Worm (Caenorhabditis elegans) whole organism, young adult: ENCODE data around the gene Y55F3BL.6.
A peak's percentile ranks its signal among the peaks of the same experiment; 100 is the strongest.

Source experiments
- D2030.7 ChIP-seq: fragments of 200-800 bp; sonication (Bioruptor generic); IDR thresholded peaks from 2 replicates; pipeline ENCODE4 v1.3.6; 2022; ENCODE audit warnings: missing genetic modification reagents, missing genetic modification characterization, missing compliant biosample characterization
- F33H1.4 ChIP-seq: fragments of 200-800 bp; sonication (Bioruptor generic); IDR thresholded peaks from 2 replicates; pipeline ENCODE4 v1.3.6; 2022; ENCODE audit warnings: missing genetic modification reagents, missing genetic modification characterization, missing compliant biosample characterization
- F39B2.1 ChIP-seq: fragments of 200-800 bp; sonication (Bioruptor generic); IDR thresholded peaks from 2 replicates; pipeline ENCODE4 v1.3.6; 2022; ENCODE audit warnings: missing genetic modification reagents, missing genetic modification characterization, missing compliant biosample characterization
- F57A8.1 ChIP-seq: fragments of 200-800 bp; sonication (Bioruptor generic); optimal IDR thresholded peaks from 2 replicates; lab custom pipeline; 2018; ENCODE audit warnings: mild to moderate bottlenecking, missing genetic modification characterization, moderate library complexity, missing compliant biosample characterization
- F57C9.4 ChIP-seq: sonication (generic microtip); optimal IDR thresholded peaks from 2 replicates; lab custom pipeline; 2017; ENCODE audit warnings: mild to moderate bottlenecking, missing genetic modification characterization, missing compliant biosample characterization
- K11D2.4 ChIP-seq: fragments of 200-800 bp; sonication (Bioruptor generic); IDR thresholded peaks from 2 replicates; pipeline ENCODE4 v1.3.6; 2022; ENCODE audit warnings: missing genetic modification reagents, missing genetic modification characterization, missing compliant biosample characterization
- T07F8.4 ChIP-seq: sonication (generic microtip); optimal IDR thresholded peaks from 2 replicates; lab custom pipeline; 2016; ENCODE audit warnings: mild to moderate bottlenecking, missing genetic modification characterization, moderate library complexity, missing compliant biosample characterization
- atf-7 ChIP-seq: sonication (generic microtip); optimal IDR thresholded peaks from 2 replicates; lab custom pipeline; 2017; ENCODE audit warnings: mild to moderate bottlenecking, missing genetic modification characterization, missing compliant biosample characterization
- ceh-58 ChIP-seq: fragments of 200-800 bp; sonication (Bioruptor generic); IDR thresholded peaks from 2 replicates; pipeline ENCODE4 v1.3.6; 2022; ENCODE audit warnings: missing genetic modification characterization, missing compliant biosample characterization
- die-1 ChIP-seq: sonication (generic microtip); optimal IDR thresholded peaks from 2 replicates; lab custom pipeline; 2016; ENCODE audit warnings: missing genotype, mild to moderate bottlenecking, missing genetic modification characterization, missing compliant biosample characterization
- dox-1 ChIP-seq: fragments of 200-800 bp; sonication (Bioruptor generic); IDR thresholded peaks from 2 replicates; pipeline ENCODE4 v1.3.6; 2022; ENCODE audit warnings: missing genetic modification reagents, missing genetic modification characterization, missing compliant biosample characterization
- dpff-1 ChIP-seq: sonication (generic microtip); optimal IDR thresholded peaks from 2 replicates; lab custom pipeline; 2017; ENCODE audit warnings: mild to moderate bottlenecking, missing genetic modification characterization, missing compliant biosample characterization
- dpl-1 ChIP-seq: fragments of 150-350 bp; optimal IDR thresholded peaks from 2 replicates; lab custom pipeline; 2014; ENCODE audit warnings: missing biosample characterization, missing genetic modification reagents, missing genetic modification characterization
- egl-44 ChIP-seq: fragments of 200-800 bp; sonication (Bioruptor generic); IDR thresholded peaks from 2 replicates; pipeline ENCODE4 v1.3.6; 2022; ENCODE audit warnings: missing genetic modification reagents, missing genetic modification characterization, missing compliant biosample characterization
- fkh-3 ChIP-seq: sonication (generic microtip); optimal IDR thresholded peaks from 2 replicates; lab custom pipeline; 2016; ENCODE audit warnings: mild to moderate bottlenecking, missing genetic modification characterization, missing compliant biosample characterization
- hmg-1.2 ChIP-seq: fragments of 200-800 bp; sonication (Bioruptor generic); IDR thresholded peaks from 2 replicates; pipeline ENCODE4 v1.3.6; 2022; ENCODE audit warnings: missing genetic modification reagents, missing genetic modification characterization, missing compliant biosample characterization
- let-607 ChIP-seq, 2 experiments: fragments of 200-800 bp in 1 of 2; sonication (Bioruptor generic) in 1 of 2; sonication (generic microtip) in 1 of 2; optimal IDR thresholded peaks; 2 replicates each; lab custom pipeline; 2016 to 2018; ENCODE audit warnings: mild to moderate bottlenecking in 2 of 2, missing compliant biosample characterization in 2 of 2, missing genetic modification characterization in 2 of 2, moderate library complexity in 2 of 2, missing genotype in 1 of 2
- lin-26 ChIP-seq: fragments of 200-800 bp; sonication (Bioruptor generic); IDR thresholded peaks from 2 replicates; pipeline ENCODE4 v1.3.6; 2022; ENCODE audit warnings: missing genetic modification reagents, missing genetic modification characterization, missing compliant biosample characterization
- madf-10 ChIP-seq: sonication (generic microtip); optimal IDR thresholded peaks from 2 replicates; lab custom pipeline; 2016; ENCODE audit warnings: mild to moderate bottlenecking, missing genetic modification characterization, missing compliant biosample characterization
- madf-6 ChIP-seq: fragments of 200-800 bp; sonication (Bioruptor generic); IDR thresholded peaks from 2 replicates; pipeline ENCODE4 v1.3.6; 2022; ENCODE audit warnings: missing genetic modification reagents, missing genetic modification characterization, missing compliant biosample characterization
- mcd-1 ChIP-seq: fragments of 200-800 bp; sonication (Bioruptor generic); IDR thresholded peaks from 2 replicates; pipeline ENCODE4 v1.3.6; 2022; ENCODE audit warnings: missing genetic modification reagents, missing genetic modification characterization, missing compliant biosample characterization
- mes-4 ChIP-seq: sonication (generic microtip); optimal IDR thresholded peaks from 2 replicates; lab custom pipeline; 2016; ENCODE audit warnings: missing genotype, missing genetic modification characterization, missing compliant biosample characterization
- mxl-1 ChIP-seq: sonication (generic microtip); optimal IDR thresholded peaks from 2 replicates; lab custom pipeline; 2016; ENCODE audit warnings: missing genetic modification characterization, missing compliant biosample characterization
- nfya-1 ChIP-seq: sonication (generic microtip); optimal IDR thresholded peaks from 2 replicates; lab custom pipeline; 2017; ENCODE audit warnings: antibody characterized with exemption, missing compliant biosample characterization, missing genetic modification characterization, borderline replicate concordance; ENCODE audit not compliant: insufficient read depth
- nfya-2 ChIP-seq: fragments of 200-800 bp; sonication (Bioruptor generic); IDR thresholded peaks from 2 replicates; pipeline ENCODE4 v1.3.6; 2022; ENCODE audit warnings: missing genetic modification reagents, missing genetic modification characterization, missing compliant biosample characterization
- nfyb-1 ChIP-seq: fragments of 200-800 bp; sonication (Bioruptor generic); IDR thresholded peaks from 2 replicates; pipeline ENCODE4 v1.3.6; 2022; ENCODE audit warnings: missing genetic modification reagents, missing genetic modification characterization, missing compliant biosample characterization
- nhr-27 ChIP-seq: fragments of 200-800 bp; sonication (Bioruptor generic); optimal IDR thresholded peaks from 2 replicates; lab custom pipeline; 2018; ENCODE audit warnings: mild to moderate bottlenecking, missing genetic modification characterization, moderate library complexity, missing compliant biosample characterization
- nhr-80 ChIP-seq: sonication (generic microtip); optimal IDR thresholded peaks from 2 replicates; lab custom pipeline; 2016; ENCODE audit warnings: missing genetic modification characterization, missing compliant biosample characterization
- nhr-90 ChIP-seq: sonication (generic microtip); optimal IDR thresholded peaks from 2 replicates; lab custom pipeline; 2016; ENCODE audit warnings: missing genotype, mild to moderate bottlenecking, missing genetic modification characterization, missing compliant biosample characterization
- repo-1 ChIP-seq: sonication (generic microtip); optimal IDR thresholded peaks from 2 replicates; lab custom pipeline; 2017; ENCODE audit warnings: mild to moderate bottlenecking, missing genetic modification characterization, missing compliant biosample characterization
- rpc-1 ChIP-seq, 2 experiments: fragments of 150-350 bp in 1 of 2; sonication (generic microtip) in 1 of 2; optimal IDR thresholded peaks; 2 replicates each; lab custom pipeline; 2014 to 2018; ENCODE audit warnings: missing biosample characterization in 1 of 2, missing genetic modification characterization in 1 of 2, missing genetic modification reagents in 1 of 2, missing genotype in 1 of 2
- snpc-4 ChIP-seq, 5 experiments: fragments of 150-350 bp in 1 of 5; sonication (generic microtip) in 4 of 5; optimal IDR thresholded peaks; 2 replicates each; lab custom pipeline; 2014 to 2018; ENCODE audit warnings: missing genetic modification characterization in 5 of 5, missing biosample characterization in 3 of 5, antibody characterized with exemption in 2 of 5, mild to moderate bottlenecking in 2 of 5, missing compliant biosample characterization in 2 of 5, missing genotype in 2 of 5, moderate library complexity in 2 of 5, missing genetic modification reagents in 1 of 5
- ztf-25 ChIP-seq: fragments of 200-800 bp; sonication (Bioruptor generic); IDR thresholded peaks from 2 replicates; pipeline ENCODE4 v1.3.6; 2022; ENCODE audit warnings: missing genetic modification reagents, missing genetic modification characterization, missing compliant biosample characterization

Gene Y55F3BL.6

ce11 chrIV:787755-788154 lies 19.1 kb downstream of the Y55F3BL.6 start, which contains the start of gene F56B3.6:
TSS of gene F56B3.6 (plus strand) at chrIV:788055.
- TF ChIP-seq F33H1.4, result no peak
- TF ChIP-seq nhr-80 (tag; lab: Kevin White, UChicago), result no peak
- TF ChIP-seq nhr-90 (tag; lab: Kevin White, UChicago), result no peak
- TF ChIP-seq mcd-1, result no peak
- TF ChIP-seq die-1, result no peak
- TF ChIP-seq dpff-1 (tag; lab: Kevin White, UChicago), result no peak
- no peak for TF ChIP-seq T07F8.4 (tag; lab: Kevin White, UChicago)
- no peak for TF ChIP-seq F39B2.1 (GFP tag; lab: Robert Waterston, UW)
- TF ChIP-seq rpc-1 (optimal IDR thresholded peaks at IDR 0.05; lab: Kevin White, UChicago), result no peak
- TF ChIP-seq rpc-1 (tag; optimal IDR thresholded peaks at IDR 0.05; lab: Kevin White, UChicago), result no peak
- TF ChIP-seq atf-7, result no peak
- TF ChIP-seq mxl-1 (tag; lab: Kevin White, UChicago), result no peak
- no peak for TF ChIP-seq repo-1 (tag; lab: Kevin White, UChicago)
- no peak for TF ChIP-seq nfya-1 (tag; lab: Kevin White, UChicago)
- no peak for TF ChIP-seq F57A8.1 (GFP tag; lab: Kevin White, UChicago)
- no peak for TF ChIP-seq lin-26 (GFP tag; lab: Robert Waterston, UW)
- no peak for TF ChIP-seq nfya-2 (GFP tag; lab: Robert Waterston, UW)
- no peak for TF ChIP-seq dpl-1 (GFP tag; lab: Kevin White, UChicago)
- no peak for TF ChIP-seq D2030.7 (GFP tag; lab: Robert Waterston, UW)

ce11 chrIV:782393-782792 lies 24.5 kb downstream of the Y55F3BL.6 start:
- TF ChIP-seq mcd-1 (no peak), nhr-80 (tag; lab: Kevin White, UChicago) (peak; percentile 70), ceh-58 (no peak), snpc-4 (GFP tag; optimal IDR thresholded peaks at IDR 0.05; lab: Kevin White, UChicago) (no peak), snpc-4 (tag; optimal IDR thresholded peaks at IDR 0.05; lab: Kevin White, UChicago) (peak in 1 of 4 experiments; percentile 20), nfya-1 (tag; lab: Kevin White, UChicago) (no peak), let-607 (tag; optimal IDR thresholded peaks at IDR 0.05; lab: Kevin White, UChicago) (no peak), F39B2.1 (GFP tag; lab: Robert Waterston, UW) (no peak), egl-44 (no peak), fkh-3 (no peak), madf-10 (tag; lab: Kevin White, UChicago) (no peak), dpff-1 (tag; lab: Kevin White, UChicago) (no peak), ztf-25 (GFP tag; lab: Robert Waterston, UW) (no peak), hmg-1.2 (GFP tag; lab: Robert Waterston, UW) (no peak), dox-1 (0 out of 2 replicates have a peak, but pooled peaks have one; percentile 9), mes-4 (tag; lab: Kevin White, UChicago) (no peak), madf-6 (GFP tag; lab: Robert Waterston, UW) (peak; percentile 17; the same call in 1 of the 2 replicates), F57C9.4 (no peak)

- TF ChIP-seq nhr-27 (tag; lab: Kevin White, UChicago) (no peak), nhr-80 (tag; lab: Kevin White, UChicago) (peak; percentile 30)
These were observed 28.4 kb downstream of the Y55F3BL.6 start, which contains the start of gene ugt-52 for ce11 chrIV:778484-778883. TSS of gene ugt-52 (plus strand) at chrIV:778784.

ce11 chrIV:773580-773979 lies 33.3 kb downstream of the Y55F3BL.6 start:
- no peak for TF ChIP-seq nfyb-1
- TF ChIP-seq mes-4 (tag; lab: Kevin White, UChicago), result no peak
- no peak for TF ChIP-seq K11D2.4 (GFP tag; lab: Robert Waterston, UW)
